Worm (Caenorhabditis elegans) whole organism, early embryonic: ENCODE data around the gene moa-1.

Source experiments
- ama-1 ChIP-seq: fragments of 150-350 bp; optimal IDR thresholded peaks from 2 replicates; lab custom pipeline; 2014
- scrt-1 ChIP-seq: fragments of 200-800 bp; sonication (Bioruptor generic); IDR thresholded peaks from 2 replicates; pipeline ENCODE4 v1.3.6; 2022; ENCODE audit warnings: missing genetic modification characterization, missing compliant biosample characterization

ce11 chrIII:1928741-1929499 is 40.8 kb downstream of the moa-1 start:
- TF ChIP-seq ama-1 (no peak), scrt-1 (GFP tag; lab: Robert Waterston, UW) (no peak)
